Worm (Caenorhabditis elegans): ENCODE measurements around the gene T27A8.3.

- no peak for TF ChIP-seq aly-2 (tag; optimal IDR thresholded peaks at IDR 0.05)
- TF ChIP-seq unc-62 (GFP tag; optimal IDR thresholded peaks at IDR 0.05), result no peak
- TF ChIP-seq ztf-11 (tag; optimal IDR thresholded peaks at IDR 0.05), result no peak
- TF ChIP-seq nhr-12 (tag; optimal IDR thresholded peaks at IDR 0.05), result no peak
- TF ChIP-seq zag-1 (tag; optimal IDR thresholded peaks at IDR 0.05), result peak; percentile 84
- TF ChIP-seq R02D3.7 (tag; optimal IDR thresholded peaks at IDR 0.05), result no peak
- TF ChIP-seq nhr-11 (tag; optimal IDR thresholded peaks at IDR 0.05), result no peak
- no peak for TF ChIP-seq ama-1 (optimal IDR thresholded peaks at IDR 0.05)
Observed at ce11 chrX:16024558-16024957, 37.9 kb upstream of the T27A8.3 start.
